Worm (Caenorhabditis elegans) whole organism, L4 larva: ENCODE data around the gene srv-10.

Experiments
- F26F4.8 ChIP-seq: fragments of 200-800 bp; sonication (Bioruptor generic); conservative IDR thresholded peaks from 2 replicates; pipeline ENCODE4 v1.3.6; 2022; ENCODE audit warnings: missing genetic modification characterization, missing compliant biosample characterization
- F44E2.7 ChIP-seq: fragments of 200-800 bp; sonication (Bioruptor generic); IDR thresholded peaks from 2 replicates; pipeline ENCODE4 v2.1.2; 2022; ENCODE audit warnings: missing genetic modification characterization, missing compliant biosample characterization
- R02D3.7 ChIP-seq: fragments of 150-350 bp; sonication (generic microtip); optimal IDR thresholded peaks from 3 replicates; lab custom pipeline; 2014; ENCODE audit warnings: missing biosample characterization, missing genetic modification characterization
- T20F7.1 ChIP-seq: fragments of 200-800 bp; sonication (Bioruptor generic); optimal IDR thresholded peaks from 2 replicates; lab custom pipeline; 2018; ENCODE audit warnings: mild to moderate bottlenecking, missing genetic modification characterization, missing compliant biosample characterization
- T26A8.4 ChIP-seq: fragments of 200-800 bp; sonication (Bioruptor generic); IDR thresholded peaks from 2 replicates; pipeline ENCODE4 v1.3.6; 2022; ENCODE audit warnings: missing genetic modification characterization, missing compliant biosample characterization
- Y105C5A.15 ChIP-seq: fragments of 200-800 bp; sonication (Bioruptor generic); IDR thresholded peaks from 2 replicates; pipeline ENCODE4 v1.3.6; 2022; ENCODE audit warnings: missing genetic modification characterization, missing compliant biosample characterization
- Y48G9A.11 ChIP-seq: fragments of 200-800 bp; sonication (Bioruptor generic); IDR thresholded peaks from 2 replicates; pipeline ENCODE4 v1.3.6; 2022; ENCODE audit warnings: missing genetic modification reagents, missing genetic modification characterization, missing compliant biosample characterization
- Y75B8A.6 ChIP-seq: fragments of 200-800 bp; sonication (Bioruptor generic); IDR thresholded peaks from 2 replicates; pipeline ENCODE4 v1.3.6; 2022; ENCODE audit warnings: missing genetic modification reagents, missing genetic modification characterization, missing compliant biosample characterization
- aha-1 ChIP-seq: fragments of 150-350 bp; peaks from one replicate; lab custom pipeline; 2014; ENCODE audit warnings: missing biosample characterization, missing genetic modification characterization
- ceh-32 ChIP-seq: sonication (generic microtip); optimal IDR thresholded peaks from 2 replicates; lab custom pipeline; 2016; ENCODE audit warnings: mild to moderate bottlenecking, missing genetic modification characterization, missing compliant biosample characterization; ENCODE audit not compliant: poor library complexity
- ceh-62 ChIP-seq: sonication (generic microtip); optimal IDR thresholded peaks from 2 replicates; lab custom pipeline; 2017; ENCODE audit warnings: missing biosample characterization, missing genetic modification characterization
- daf-16 ChIP-seq, 3 experiments: sonication (generic microtip); optimal IDR thresholded peaks; 2 replicates each; lab custom pipeline; 2016 to 2017; ENCODE audit warnings: missing genetic modification characterization in 3 of 3, missing genetic modification reagents in 3 of 3, mild to moderate bottlenecking in 2 of 3, missing compliant biosample characterization in 2 of 3, missing biosample characterization in 1 of 3, moderate library complexity in 1 of 3
- dve-1 ChIP-seq: sonication (generic microtip); optimal IDR thresholded peaks from 2 replicates; lab custom pipeline; 2017; ENCODE audit warnings: antibody characterized with exemption, mild to moderate bottlenecking, missing genetic modification characterization, missing compliant biosample characterization; ENCODE audit not compliant: insufficient read depth
- egl-43 ChIP-seq: fragments of 200-800 bp; sonication (Bioruptor generic); IDR thresholded peaks from 2 replicates; pipeline ENCODE4 v1.3.6; 2022; ENCODE audit warnings: missing genetic modification reagents, missing genetic modification characterization, missing compliant biosample characterization
- hlh-11 ChIP-seq: fragments of 200-800 bp; sonication (Bioruptor generic); optimal IDR thresholded peaks from 2 replicates; lab custom pipeline; 2018; ENCODE audit warnings: mild to moderate bottlenecking, missing genetic modification characterization, missing compliant biosample characterization
- hlh-30 ChIP-seq: sonication (generic microtip); optimal IDR thresholded peaks from 2 replicates; lab custom pipeline; 2017; ENCODE audit warnings: antibody characterized with exemption, mild to moderate bottlenecking, missing genetic modification characterization, missing compliant biosample characterization; ENCODE audit not compliant: insufficient read depth
- lim-7 ChIP-seq: fragments of 200-800 bp; sonication (Bioruptor generic); IDR thresholded peaks from 2 replicates; pipeline ENCODE4 v1.3.6; 2022; ENCODE audit warnings: missing genetic modification characterization, missing compliant biosample characterization
- lin-13 ChIP-seq: fragments of 150-350 bp; optimal IDR thresholded peaks from 2 replicates; lab custom pipeline; 2014; ENCODE audit warnings: missing biosample characterization, missing genetic modification reagents, missing genetic modification characterization
- lin-38 ChIP-seq: fragments of 200-800 bp; sonication (Bioruptor generic); IDR thresholded peaks from 2 replicates; pipeline ENCODE4 v1.3.6; 2022; ENCODE audit warnings: missing genetic modification reagents, missing genetic modification characterization, missing compliant biosample characterization
- lsy-2 ChIP-seq, 2 experiments: fragments of 150-350 bp in 1 of 2; sonication (generic microtip) in 1 of 2; optimal IDR thresholded peaks; 2 replicates each; lab custom pipeline; 2014 to 2017; ENCODE audit warnings: missing biosample characterization in 2 of 2, missing genetic modification characterization in 2 of 2
- madf-5 ChIP-seq, 2 experiments: fragments of 200-800 bp; sonication (Bioruptor generic); IDR thresholded peaks; 2 replicates each; pipeline ENCODE4 v1.3.6; 2022; ENCODE audit warnings: missing compliant biosample characterization in 2 of 2, missing genetic modification characterization in 2 of 2
- madf-9 ChIP-seq: fragments of 200-800 bp; sonication (Bioruptor generic); conservative IDR thresholded peaks from 2 replicates; pipeline ENCODE4 v1.3.6; 2022; ENCODE audit warnings: missing genetic modification reagents, missing genetic modification characterization, missing compliant biosample characterization
- mdt-29 ChIP-seq: fragments of 200-800 bp; sonication (Bioruptor generic); IDR thresholded peaks from 2 replicates; pipeline ENCODE4 v1.3.6; 2022; ENCODE audit warnings: missing genetic modification reagents, missing genetic modification characterization, missing compliant biosample characterization
- mes-2 ChIP-seq: sonication (generic microtip); optimal IDR thresholded peaks from 2 replicates; lab custom pipeline; 2016; ENCODE audit warnings: missing genotype, mild to moderate bottlenecking, missing genetic modification characterization, missing compliant biosample characterization; ENCODE audit not compliant: poor library complexity, severe bottlenecking
- nhr-10 ChIP-seq: fragments of 150-350 bp; optimal IDR thresholded peaks from 2 replicates; lab custom pipeline; 2014; ENCODE audit warnings: missing biosample characterization, missing genetic modification characterization
- nhr-102 ChIP-seq: sonication (generic microtip); optimal IDR thresholded peaks from 2 replicates; lab custom pipeline; 2016; ENCODE audit warnings: mild to moderate bottlenecking, missing genetic modification characterization, moderate library complexity, missing compliant biosample characterization
- nhr-11 ChIP-seq: fragments of 150-350 bp; optimal IDR thresholded peaks from 2 replicates; lab custom pipeline; 2014; ENCODE audit warnings: missing biosample characterization, missing genetic modification characterization
- nhr-25 ChIP-seq: sonication (generic microtip); optimal IDR thresholded peaks from 2 replicates; lab custom pipeline; 2017; ENCODE audit warnings: missing genetic modification characterization, mild to moderate bottlenecking, missing compliant biosample characterization, antibody characterized with exemption, moderate library complexity, borderline replicate concordance; ENCODE audit not compliant: insufficient read depth
- nhr-28 ChIP-seq: fragments of 150-350 bp; optimal IDR thresholded peaks from 2 replicates; lab custom pipeline; 2014; ENCODE audit warnings: missing biosample characterization, missing genetic modification characterization
- pha-4 ChIP-seq, 2 experiments: fragments of 150-350 bp in 1 of 2; fragments of 200-800 bp in 1 of 2; sonication (Bioruptor generic) in 1 of 2; IDR thresholded peaks in 1 of 2; optimal IDR thresholded peaks in 1 of 2; 2 replicates each; pipeline versions ENCODE4 v1.3.6 to Lab custom; 2014 to 2022; ENCODE audit warnings: missing genetic modification characterization in 2 of 2, missing genetic modification reagents in 2 of 2, missing biosample characterization in 1 of 2, missing compliant biosample characterization in 1 of 2
- php-3 ChIP-seq: fragments of 200-800 bp; sonication (Bioruptor generic); IDR thresholded peaks from 2 replicates; pipeline ENCODE4 v1.3.6; 2022; ENCODE audit warnings: missing genetic modification reagents, missing genetic modification characterization, missing compliant biosample characterization
- pqm-1 ChIP-seq: sonication (generic microtip); optimal IDR thresholded peaks from 2 replicates; lab custom pipeline; 2017; ENCODE audit warnings: missing biosample characterization, missing genetic modification characterization
- rbr-2 ChIP-seq: sonication (generic microtip); optimal IDR thresholded peaks from 2 replicates; lab custom pipeline; 2016; ENCODE audit warnings: missing genotype, missing genetic modification characterization, missing compliant biosample characterization
- sdz-12 ChIP-seq: fragments of 200-800 bp; sonication (Bioruptor generic); optimal IDR thresholded peaks from 2 replicates; lab custom pipeline; 2018; ENCODE audit warnings: mild to moderate bottlenecking, missing genetic modification characterization, missing compliant biosample characterization
- snpc-1.2 ChIP-seq: fragments of 200-800 bp; sonication (Bioruptor generic); IDR thresholded peaks from 2 replicates; pipeline ENCODE4 v1.3.6; 2022; ENCODE audit warnings: missing genetic modification reagents, missing genetic modification characterization, missing compliant biosample characterization
- spr-1 ChIP-seq: sonication (generic microtip); optimal IDR thresholded peaks from 2 replicates; lab custom pipeline; 2016; ENCODE audit warnings: mild to moderate bottlenecking, missing genetic modification characterization, missing compliant biosample characterization
- spr-3 ChIP-seq: fragments of 200-800 bp; sonication (Bioruptor generic); optimal IDR thresholded peaks from 2 replicates; lab custom pipeline; 2018; ENCODE audit warnings: mild to moderate bottlenecking, missing genetic modification characterization, missing compliant biosample characterization
- unc-62 ChIP-seq, 3 experiments: fragments of 150-350 bp in 1 of 3; sonication (generic microtip); optimal IDR thresholded peaks in 2 of 3; peaks in 1 of 3; 1 replicate in 1 of 3; 2 replicates in 2 of 3; lab custom pipeline; 2014 to 2017; ENCODE audit warnings: missing biosample characterization in 3 of 3, missing genetic modification characterization in 3 of 3, missing genetic modification reagents in 3 of 3, missing genotype in 1 of 3

The srv-10 gene

ce11 chrV:13402524-13402923 is 21.2 kb upstream of the srv-10 start:
- TF ChIP-seq Y75B8A.6 (no peak), nhr-28 (tag; lab: Kevin White, UChicago) (peak; percentile 69), nhr-11 (tag; lab: Kevin White, UChicago) (peak; percentile 57), hlh-11 (tag; lab: Kevin White, UChicago) (peak; percentile 57), unc-62 (GFP tag; optimal IDR thresholded peaks at IDR 0.05 in 1 of 2; lab: Kevin White, UChicago) (peak in 1 of 2 experiments; percentile 95), unc-62 (tag; optimal IDR thresholded peaks at IDR 0.05; lab: Kevin White, UChicago) (no peak), nhr-10 (no peak), hlh-30 (tag; lab: Kevin White, UChicago) (peak; percentile 72)

- TF ChIP-seq T20F7.1 (GFP tag; lab: Kevin White, UChicago) (peak; percentile 74), ceh-32 (no peak), spr-3 (GFP tag; lab: Kevin White, UChicago) (no peak), lin-13 (GFP tag; lab: Kevin White, UChicago) (no peak), ceh-62 (no peak), Y48G9A.11 (GFP tag; lab: Robert Waterston, UW) (peak; percentile 94), lin-38 (GFP tag; lab: Robert Waterston, UW) (no peak), unc-62 (GFP tag; optimal IDR thresholded peaks at IDR 0.05 in 1 of 2; lab: Kevin White, UChicago) (no peak), unc-62 (tag; optimal IDR thresholded peaks at IDR 0.05; lab: Kevin White, UChicago) (no peak), lsy-2 (tag; optimal IDR thresholded peaks at IDR 0.05; lab: Kevin White, UChicago) (peak in 1 of 2 experiments; percentile 15), Y105C5A.15 (no peak), rbr-2 (tag; lab: Kevin White, UChicago) (no peak), T26A8.4 (GFP tag; lab: Robert Waterston, UW) (no peak), F44E2.7 (GFP tag; lab: Robert Waterston, UW) (no peak), nhr-102 (no peak), madf-5 (GFP tag; IDR thresholded peaks at IDR 0.05; lab: Robert Waterston, UW) (no peak), daf-16 (GFP tag; optimal IDR thresholded peaks at IDR 0.05; lab: Kevin White, UChicago) (no peak), daf-16 (tag; optimal IDR thresholded peaks at IDR 0.05; lab: Kevin White, UChicago) (no peak)
- TF ChIP-seq, all 104 proteins: peak for 3
Observed at ce11 chrV:13406032-13406431, 17.7 kb upstream of the srv-10 start, which contains the start of gene cutl-1. TSS of gene cutl-1 (minus strand) at chrV:13406114.

- TF ChIP-seq nhr-28 (tag; lab: Kevin White, UChicago) (peak; percentile 11), madf-9 (GFP tag; lab: Robert Waterston, UW) (no peak), aha-1 (tag; lab: Kevin White, UChicago) (peak; percentile 91), nhr-11 (tag; lab: Kevin White, UChicago) (no peak), mes-2 (no peak), spr-1 (tag; lab: Kevin White, UChicago) (no peak), mdt-29 (GFP tag; lab: Robert Waterston, UW) (no peak), egl-43 (GFP tag; lab: Robert Waterston, UW) (no peak)
- TF ChIP-seq, all 104 proteins: peak for 2
Observed at ce11 chrV:13406511-13406910, 17.2 kb upstream of the srv-10 start, which contains the start of gene F53F1.2. TSS of gene F53F1.2 (plus strand) at chrV:13406816.

- peak; percentile 25 for TF ChIP-seq hlh-11 (tag; lab: Kevin White, UChicago)
- TF ChIP-seq R02D3.7 (tag; lab: Kevin White, UChicago) = no peak
- no peak for TF ChIP-seq nhr-25
- no peak for TF ChIP-seq rbr-2 (tag; lab: Kevin White, UChicago)
- TF ChIP-seq snpc-1.2 (GFP tag; lab: Robert Waterston, UW) = no peak
- TF ChIP-seq php-3 (GFP tag; lab: Robert Waterston, UW) = no peak
- no peak for TF ChIP-seq F26F4.8 (GFP tag; lab: Robert Waterston, UW)
- TF ChIP-seq lim-7 (GFP tag; lab: Robert Waterston, UW) = no peak
- TF ChIP-seq pha-4 (GFP tag; IDR thresholded peaks at IDR 0.05; lab: Robert Waterston, UW) = no peak
- TF ChIP-seq pha-4 (tag; optimal IDR thresholded peaks at IDR 0.05; lab: Kevin White, UChicago) = no peak
- TF ChIP-seq T26A8.4 (GFP tag; lab: Robert Waterston, UW) = no peak
- TF ChIP-seq hlh-30 (tag; lab: Kevin White, UChicago) = peak; percentile 21
- peak; percentile 41 for TF ChIP-seq pqm-1 (tag; lab: Kevin White, UChicago)
- no peak for TF ChIP-seq sdz-12
- peak; percentile 22 for TF ChIP-seq T20F7.1 (GFP tag; lab: Kevin White, UChicago)
- TF ChIP-seq dve-1 (tag; lab: Kevin White, UChicago) = peak; percentile 7
Observed at ce11 chrV:13407913-13408312, 15.8 kb upstream of the srv-10 start, which contains the start of gene F53F1.3. TSS of gene F53F1.3 (plus strand) at chrV:13408242.
